Fruit fly (Drosophila melanogaster) Kc167 (cell line): ENCODE data around the gene CG5810.

ENCODE experiments used
- Myc ChIP-seq: fragments of >200 bp; optimal IDR thresholded peaks from 2 replicates; lab custom pipeline; 2017; ENCODE audit warnings: missing external identifiers
- Sin3A ChIP-seq: fragments of >200 bp; optimal IDR thresholded peaks from 2 replicates; lab custom pipeline; 2018; ENCODE audit warnings: missing external identifiers
- h ChIP-seq: fragments of >200 bp; optimal IDR thresholded peaks from 3 replicates; lab custom pipeline; 2018; ENCODE audit warnings: missing external identifiers
- insv ChIP-seq: fragments of >200 bp; optimal IDR thresholded peaks from 3 replicates; lab custom pipeline; 2018; ENCODE audit warnings: missing external identifiers
- psq ChIP-seq: fragments of >200 bp; optimal IDR thresholded peaks from 2 replicates; lab custom pipeline; 2017; ENCODE audit warnings: missing external identifiers
- ttk ChIP-seq: sonication (Bioruptor generic); optimal IDR thresholded peaks from 2 replicates; lab custom pipeline; 2017; ENCODE audit warnings: missing external identifiers

- TF ChIP-seq psq (lab: Kevin White, UChicago) = no peak
- no peak for TF ChIP-seq h (lab: Kevin White, UChicago)
- TF ChIP-seq ttk (lab: Kevin White, UChicago) = no peak
- no peak for TF ChIP-seq insv
- TF ChIP-seq Myc (lab: Kevin White, UChicago) = no peak
- no peak for TF ChIP-seq Sin3A (lab: Kevin White, UChicago)
Observed at dm6 chr3R:21176663-21177145, 13.1 kb downstream of the CG5810 start.
